Worm (Caenorhabditis elegans): Measurements from ENCODE around the gene his-72.

DNA sequence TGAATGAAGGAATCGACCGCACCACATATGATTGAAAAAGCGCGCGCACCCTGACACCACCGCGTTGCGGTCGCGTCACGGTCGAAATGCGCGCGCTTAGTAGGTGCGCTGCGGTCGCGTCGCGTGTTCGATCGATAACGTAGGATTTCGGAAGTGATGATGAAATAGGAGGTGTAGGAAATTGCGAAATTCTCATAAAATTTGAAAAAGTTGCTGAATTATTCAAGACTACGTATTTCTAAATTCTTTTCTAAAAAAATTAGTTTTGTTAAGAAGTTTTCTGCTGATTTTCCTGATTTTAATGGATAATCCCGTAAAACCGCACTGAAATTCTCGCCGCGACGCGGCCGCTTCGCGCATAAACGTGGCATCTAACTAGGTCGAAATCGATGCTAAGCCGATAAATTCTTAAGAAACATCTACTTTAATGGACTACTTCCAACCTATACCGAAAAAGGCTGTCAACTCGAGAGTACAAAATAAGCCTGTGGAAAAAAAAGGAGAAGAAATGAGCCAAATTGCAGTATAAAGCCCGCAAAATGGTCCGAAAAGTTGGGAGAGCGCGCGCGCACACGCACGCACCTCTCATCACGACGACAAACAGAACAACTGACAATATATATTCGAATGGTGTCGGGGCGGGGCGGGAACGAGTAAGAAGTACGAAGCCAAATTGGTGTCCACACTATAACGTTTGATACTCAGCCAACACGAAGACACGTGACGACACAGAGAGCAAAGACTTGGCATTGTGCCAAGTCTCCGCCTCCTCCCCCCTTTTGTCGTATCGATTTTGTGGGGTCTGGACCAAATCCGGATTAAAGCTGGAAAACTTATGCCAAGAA, at the start of gene his-72:
- no peak for TF ChIP-seq sox-4 (tag; optimal IDR thresholded peaks at IDR 0.05)
- peak; percentile 23 for TF ChIP-seq unc-130 (tag; optimal IDR thresholded peaks at IDR 0.05)
- no peak for TF ChIP-seq nhr-28 (tag; optimal IDR thresholded peaks at IDR 0.05)
- TF ChIP-seq fos-1 (tag; optimal IDR thresholded peaks at IDR 0.05), result no peak
- no peak for TF ChIP-seq egl-27 (tag; optimal IDR thresholded peaks at IDR 0.05)

All from whole organism, L1 larva.